Worm (Caenorhabditis elegans): ENCODE measurements around the gene F59B10.3.

The F59B10.3 gene

ce11 chrII:10510242-10510641, at the start of gene F59B10.3:
Gene F59B10.3 (plus strand): TSS chrII:10510542.
- TF ChIP-seq ceh-83 (GFP tag; optimal IDR thresholded peaks at IDR 0.05), result no peak
- TF ChIP-seq pha-4 (tag; optimal IDR thresholded peaks at IDR 0.05), result peak; percentile 63

ce11 chrII:10461207-10461606, 49.1 kb upstream of the F59B10.3 start, which contains the start of gene ZK673.5:
Gene ZK673.5 (plus strand): TSS chrII:10461507.
- TF ChIP-seq nhr-12 (tag; optimal IDR thresholded peaks at IDR 0.05) (no peak), pha-4 (tag; optimal IDR thresholded peaks at IDR 0.05) (no peak), elt-1 (tag; optimal IDR thresholded peaks at IDR 0.05; ENCODE audit: borderline replicate concordance, insufficient read depth) (no peak), tbx-8 (GFP tag; optimal IDR thresholded peaks at IDR 0.05) (no peak), zip-8 (tag; optimal IDR thresholded peaks at IDR 0.05) (no peak), unc-39 (tag; optimal IDR thresholded peaks at IDR 0.05) (no peak), mab-5 (tag; optimal IDR thresholded peaks at IDR 0.05) (no peak), sptf-1 (tag; optimal IDR thresholded peaks at IDR 0.05) (no peak), mls-2 (tag; optimal IDR thresholded peaks at IDR 0.05) (no peak), ces-1 (GFP tag; optimal IDR thresholded peaks at IDR 0.05) (no peak), lin-13 (tag; optimal IDR thresholded peaks at IDR 0.05) (no peak), ceh-83 (GFP tag; optimal IDR thresholded peaks at IDR 0.05) (no peak), ham-2 (GFP tag; optimal IDR thresholded peaks at IDR 0.05) (no peak), unc-120 (tag; optimal IDR thresholded peaks at IDR 0.05; ENCODE audit: poor library complexity, severe bottlenecking) (no peak), blmp-1 (tag; optimal IDR thresholded peaks at IDR 0.05) (no peak), cnd-1 (tag; optimal IDR thresholded peaks at IDR 0.05) (no peak), ztf-11 (tag; optimal IDR thresholded peaks at IDR 0.05) (no peak), nhr-237 (tag; optimal IDR thresholded peaks at IDR 0.05) (no peak), drap-1 (GFP tag; optimal IDR thresholded peaks at IDR 0.05) (no peak), nhr-28 (tag; optimal IDR thresholded peaks at IDR 0.05) (no peak)

- TF ChIP-seq elt-3 (tag; optimal IDR thresholded peaks at IDR 0.05) (no peak), elt-1 (tag; optimal IDR thresholded peaks at IDR 0.05; ENCODE audit: borderline replicate concordance, insufficient read depth) (no peak), nhr-76 (tag; optimal IDR thresholded peaks at IDR 0.05) (no peak), lin-32 (GFP tag; optimal IDR thresholded peaks at IDR 0.05) (no peak), lin-13 (tag; optimal IDR thresholded peaks at IDR 0.05) (no peak)
These were observed 46.0 kb upstream of the F59B10.3 start, which contains the start of the genes ZK673.6 and sdz-37 for ce11 chrII:10464230-10464920. Gene ZK673.6 (minus strand): TSS chrII:10464330. Gene sdz-37 (plus strand): TSS chrII:10464870.

DNA sequence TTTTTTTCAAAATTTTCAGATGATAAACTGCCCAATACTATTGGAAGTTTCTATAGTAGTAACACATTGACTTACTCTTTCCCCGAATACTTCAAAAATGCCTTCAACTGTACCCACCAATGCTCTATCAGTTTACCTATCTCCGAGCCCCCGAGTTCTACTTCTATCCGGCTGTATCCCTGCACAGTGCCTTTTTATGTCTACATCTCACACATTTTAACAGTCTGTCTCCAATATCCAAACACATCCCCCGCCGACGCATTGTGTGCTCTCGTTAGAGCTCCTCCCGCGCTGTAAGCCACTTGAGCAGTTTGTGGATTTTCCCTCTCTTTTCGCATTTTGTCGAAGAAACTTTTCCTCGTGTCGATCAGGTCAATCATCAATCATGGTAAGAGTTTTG, 43.8 kb upstream of the F59B10.3 start, which contains the start of gene tnc-2:
tnc-2 (plus strand) TSS at position 301 of the 400 bp plus-strand sequence.
- no peak for TF ChIP-seq sptf-1 (tag; optimal IDR thresholded peaks at IDR 0.05)
- no peak for TF ChIP-seq ceh-39 (tag; optimal IDR thresholded peaks at IDR 0.05)
- no peak for TF ChIP-seq pha-4 (tag; optimal IDR thresholded peaks at IDR 0.05)
- TF ChIP-seq M03D4.4 (tag; optimal IDR thresholded peaks at IDR 0.05), result no peak
- no peak for TF ChIP-seq elt-1 (tag; optimal IDR thresholded peaks at IDR 0.05; ENCODE audit: borderline replicate concordance, insufficient read depth)
- TF ChIP-seq unc-62 (GFP tag; optimal IDR thresholded peaks at IDR 0.05), result no peak
- no peak for TF ChIP-seq nhr-76 (tag; optimal IDR thresholded peaks at IDR 0.05)
- TF ChIP-seq lsy-2 (tag; optimal IDR thresholded peaks at IDR 0.05), result no peak
- no peak for TF ChIP-seq ztf-11 (tag; optimal IDR thresholded peaks at IDR 0.05)
- TF ChIP-seq sem-2 (GFP tag; optimal IDR thresholded peaks at IDR 0.05), result no peak
- no peak for TF ChIP-seq ces-1 (GFP tag; optimal IDR thresholded peaks at IDR 0.05)
- no peak for TF ChIP-seq zip-8 (tag; optimal IDR thresholded peaks at IDR 0.05)
- no peak for TF ChIP-seq ceh-83 (GFP tag; optimal IDR thresholded peaks at IDR 0.05)
- TF ChIP-seq nhr-237 (tag; optimal IDR thresholded peaks at IDR 0.05), result no peak
- no peak for TF ChIP-seq cnd-1 (tag; optimal IDR thresholded peaks at IDR 0.05)
- TF ChIP-seq lin-13 (tag; optimal IDR thresholded peaks at IDR 0.05), result no peak
- no peak for TF ChIP-seq bed-3 (GFP tag; optimal IDR thresholded peaks at IDR 0.05)

DNA sequence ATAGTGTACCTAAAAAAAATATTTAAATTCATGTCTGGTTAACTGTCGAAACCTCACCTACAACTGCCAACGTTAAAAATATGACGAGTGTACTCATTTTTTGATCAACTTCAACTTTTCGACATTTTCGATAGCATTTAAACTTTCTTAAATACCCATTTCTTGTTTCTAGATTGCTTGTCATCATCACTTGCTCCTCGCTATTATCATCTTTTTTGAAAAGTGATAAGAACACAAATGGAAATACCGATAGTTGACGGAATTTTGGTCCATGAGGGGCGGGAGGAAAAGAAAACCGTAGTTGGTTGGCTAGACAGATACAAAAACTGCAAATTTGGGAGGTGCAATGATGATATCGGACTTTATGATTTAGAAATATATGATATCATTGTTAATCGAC, 40.2 kb upstream of the F59B10.3 start, which contains the start of gene clec-143:
clec-143 (minus strand) TSS at position 139 of the 400 bp plus-strand sequence.
- TF ChIP-seq flh-1 (GFP tag; optimal IDR thresholded peaks at IDR 0.05) (no peak), lin-13 (tag; optimal IDR thresholded peaks at IDR 0.05) (no peak), elt-3 (tag; optimal IDR thresholded peaks at IDR 0.05) (no peak), ceh-83 (GFP tag; optimal IDR thresholded peaks at IDR 0.05) (no peak), nhr-76 (tag; optimal IDR thresholded peaks at IDR 0.05) (no peak), bed-3 (GFP tag; optimal IDR thresholded peaks at IDR 0.05) (no peak), sptf-1 (tag; optimal IDR thresholded peaks at IDR 0.05) (no peak), hlh-1 (tag; optimal IDR thresholded peaks at IDR 0.05) (no peak), unc-62 (GFP tag; optimal IDR thresholded peaks at IDR 0.05) (no peak)
